Worm (Caenorhabditis elegans): ENCODE results near the gene glc-1.

DNA sequence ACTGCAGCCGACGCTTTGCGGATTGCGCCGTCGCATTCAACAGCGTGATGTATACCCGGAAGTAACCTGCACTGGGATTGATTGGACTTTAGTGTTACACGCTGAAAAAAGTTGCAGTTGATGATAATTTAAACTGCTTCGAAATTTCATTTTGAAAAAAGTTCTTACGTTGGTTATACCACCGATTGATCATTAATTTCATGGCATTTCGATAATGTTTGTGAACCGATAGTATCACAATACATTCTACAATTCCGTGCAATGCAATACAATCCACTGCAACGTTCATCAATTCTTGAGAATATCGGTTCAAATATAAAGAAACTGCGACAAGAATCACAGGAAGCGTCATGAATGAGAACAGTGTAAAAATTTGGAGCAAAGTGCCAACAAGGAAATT, 15.7 kb downstream of the glc-1 start, which contains the start of gene F21H7.3:
- TF ChIP-seq nhr-77 (tag; optimal IDR thresholded peaks at IDR 0.05) (no peak), ztf-11 (tag; optimal IDR thresholded peaks at IDR 0.05) (no peak), daf-16 (GFP tag; optimal IDR thresholded peaks at IDR 0.05) (no peak), daf-16 (tag; optimal IDR thresholded peaks at IDR 0.05) (no peak), snpc-4 (tag; optimal IDR thresholded peaks at IDR 0.05) (no peak), F49E8.2 (tag; optimal IDR thresholded peaks at IDR 0.05; ENCODE audit: borderline replicate concordance) (no peak), lin-13 (GFP tag; optimal IDR thresholded peaks at IDR 0.05) (no peak), nhr-237 (tag; optimal IDR thresholded peaks at IDR 0.05) (no peak), dpl-1 (GFP tag; optimal IDR thresholded peaks at IDR 0.05) (no peak), mep-1 (tag; optimal IDR thresholded peaks at IDR 0.05) (no peak), unc-62 (GFP tag; optimal IDR thresholded peaks at IDR 0.05 in 1 of 2) (no peak), unc-62 (tag; optimal IDR thresholded peaks at IDR 0.05) (no peak), daf-8 (GFP tag; IDR thresholded peaks at IDR 0.05) (no peak)
